Fruit fly (Drosophila melanogaster) ovary, adult (tissue): ENCODE results near the gene ClC-c.

ENCODE experiments used
- CG17801 ChIP-seq: fragments of 200-800 bp; optimal IDR thresholded peaks from 2 replicates; lab custom pipeline; 2019; ENCODE audit warnings: missing biosample characterization, mild to moderate bottlenecking, missing genetic modification characterization, moderate library complexity; ENCODE audit not compliant: partially characterized antibody

The ClC-c gene

DNA sequence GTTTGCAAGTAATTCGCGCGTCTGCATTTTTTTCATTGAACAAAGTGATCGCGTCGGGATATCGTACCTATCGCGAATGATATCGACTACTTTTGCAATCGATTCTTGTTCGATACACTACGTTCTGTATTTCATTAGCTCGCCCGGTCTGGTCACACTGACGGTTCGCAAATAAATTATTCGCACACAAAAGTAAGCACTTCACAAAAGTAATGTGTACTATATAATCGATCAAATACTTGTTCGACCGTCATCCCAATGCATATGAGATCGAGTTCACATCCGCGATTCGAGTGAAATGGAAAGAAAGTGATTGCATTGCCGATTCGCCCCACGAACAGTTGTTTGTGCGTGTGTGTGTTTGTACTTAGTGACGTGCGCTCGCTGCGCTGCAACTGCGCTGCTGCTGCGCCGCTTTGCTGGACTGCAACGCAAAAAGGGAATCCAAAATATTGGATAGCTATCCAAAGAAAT, at the start of gene ClC-c, which contains the start of gene CG5235:
Gene ClC-c, plus strand, starts transcription at position 125 of the 474 bp plus-strand sequence.
Gene CG5235, minus strand, starts transcription at position 63 of the 474 bp plus-strand sequence.
- TF ChIP-seq CG17801 (GFP tag; lab: Kevin White, UChicago), result peak; percentile 28

DNA sequence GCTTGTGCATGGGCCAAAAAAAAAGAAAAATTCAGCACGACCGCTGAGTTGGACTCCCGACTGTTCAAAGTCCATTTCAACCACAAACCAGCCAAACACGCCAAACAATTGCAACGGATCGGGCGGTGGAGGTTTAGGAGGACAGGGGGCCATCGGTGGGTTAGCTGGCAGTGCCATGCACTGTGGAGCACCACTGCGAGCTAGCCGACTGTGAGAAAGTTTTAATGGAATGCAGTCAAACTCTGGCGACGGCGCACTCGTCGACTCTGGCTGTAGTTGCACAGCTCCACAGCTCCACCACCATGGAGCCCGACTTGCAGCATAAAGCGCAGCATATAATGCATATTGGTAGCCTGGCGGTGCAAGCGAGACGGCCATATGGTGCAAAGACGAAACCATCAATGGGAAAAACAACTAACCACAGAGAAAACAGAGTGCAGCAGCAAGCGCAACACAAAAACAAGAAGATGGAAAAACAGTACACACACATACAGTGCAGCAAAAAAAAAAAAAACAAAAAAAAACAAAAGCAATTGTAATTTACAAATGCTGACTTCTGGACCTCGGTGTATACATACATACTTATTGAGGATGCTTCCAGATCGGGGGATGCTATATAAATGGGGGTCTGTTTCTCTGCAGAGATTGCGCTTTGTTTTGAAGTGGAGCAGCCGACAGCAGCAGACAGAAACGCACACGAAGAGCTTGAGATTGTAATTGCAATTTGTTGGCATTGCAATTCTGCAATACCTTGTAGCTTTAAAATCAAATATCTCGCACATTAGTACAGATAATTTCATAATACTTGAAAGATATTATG, 48.8 kb upstream of the ClC-c start:
- TF ChIP-seq CG17801 (GFP tag; lab: Kevin White, UChicago), result no peak

DNA sequence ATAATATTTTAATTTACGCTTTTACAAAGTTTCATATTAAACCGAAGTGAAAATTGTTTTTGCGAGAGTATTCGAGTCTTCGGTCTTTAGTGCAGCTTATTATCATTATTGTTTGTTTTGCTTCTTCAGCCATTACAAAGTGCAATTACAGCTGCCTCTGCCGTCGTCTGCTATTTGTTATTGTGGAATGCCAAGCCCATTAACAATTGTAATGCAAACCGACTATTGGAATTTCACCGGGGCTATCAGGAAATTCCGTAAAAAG, 48.2 kb upstream of the ClC-c start:
- TF ChIP-seq CG17801 (GFP tag; lab: Kevin White, UChicago), result no peak

DNA sequence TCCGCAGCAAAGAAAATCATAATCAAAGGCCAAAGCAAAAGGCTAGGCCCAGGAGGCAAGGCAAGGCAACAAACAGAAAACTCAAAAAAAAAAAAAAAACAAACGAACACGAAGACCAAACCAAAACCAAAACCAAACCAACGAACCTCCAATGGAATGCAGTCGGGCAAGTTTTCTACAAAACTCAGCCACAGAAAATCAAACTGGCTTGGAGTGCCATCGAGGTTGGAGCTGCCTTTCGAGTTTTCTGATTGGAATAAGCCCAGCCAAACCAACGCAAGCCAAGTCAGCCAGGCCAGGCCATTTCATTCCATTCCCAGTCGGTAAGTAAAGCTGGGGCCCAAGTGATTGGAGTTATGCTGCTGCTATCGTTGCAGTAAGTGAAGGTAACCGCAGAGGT, 47.6 kb upstream of the ClC-c start:
- no peak for TF ChIP-seq CG17801 (GFP tag; lab: Kevin White, UChicago)

DNA sequence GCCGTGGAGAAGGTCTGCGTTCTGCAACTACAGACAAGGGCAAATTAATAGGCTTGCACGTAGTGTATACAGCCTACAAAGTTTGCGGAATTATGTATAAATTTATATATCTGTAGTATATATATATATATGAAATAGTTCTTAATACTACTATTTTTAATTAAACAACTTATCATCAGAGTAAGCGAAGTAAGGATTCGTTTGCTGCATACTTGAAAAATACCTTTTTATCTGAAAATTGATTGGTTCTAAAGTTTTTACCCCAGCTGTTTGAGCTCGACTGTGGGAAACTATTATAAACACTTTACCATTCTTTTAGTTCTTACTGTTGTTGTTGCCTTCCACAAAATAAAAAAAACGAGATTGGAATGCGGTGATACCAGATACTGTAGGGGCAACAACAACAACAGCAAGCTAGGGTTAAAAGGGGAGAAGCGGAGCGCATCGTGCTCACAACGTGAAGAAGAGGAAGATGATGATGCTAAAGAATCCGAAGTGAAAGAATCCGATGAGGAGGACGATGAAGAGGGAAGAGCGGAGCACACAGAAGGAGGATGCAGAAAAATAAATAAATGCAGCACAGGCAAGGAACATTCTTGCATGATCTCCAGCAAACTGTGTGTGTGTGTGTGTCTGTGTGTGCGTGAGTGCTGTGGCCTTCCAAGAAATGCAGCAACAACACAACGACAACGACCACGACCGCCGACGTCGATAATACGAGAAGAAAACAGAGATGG, 47.0 kb upstream of the ClC-c start:
- TF ChIP-seq CG17801 (GFP tag; lab: Kevin White, UChicago), result peak; percentile 20

DNA sequence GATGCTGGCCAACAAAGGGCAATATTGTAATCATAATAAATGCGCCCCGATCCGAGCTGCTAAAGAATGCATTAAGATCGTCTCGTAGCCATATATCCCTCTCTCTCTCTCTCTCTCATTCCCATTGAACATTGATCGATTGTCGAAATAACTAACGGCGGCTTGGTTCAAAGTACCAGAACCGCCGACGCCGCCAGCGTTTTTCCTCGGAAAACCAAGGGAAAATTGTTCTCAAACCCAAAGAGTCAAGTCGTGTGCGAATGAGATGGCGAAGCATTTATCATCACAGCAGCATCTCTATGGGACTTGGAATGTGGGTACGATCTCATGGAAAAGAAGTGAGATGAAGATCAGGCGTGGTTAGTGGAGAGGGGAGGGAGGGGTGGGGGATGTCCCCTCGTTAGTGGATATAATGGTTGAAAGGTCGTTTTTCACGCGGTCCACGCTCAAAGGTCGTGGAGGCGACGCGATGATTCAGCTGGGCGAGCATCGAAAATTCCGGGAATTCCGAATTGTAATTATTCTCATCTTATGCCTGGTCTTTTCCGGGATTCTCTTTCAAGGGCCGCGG, 46.4 kb upstream of the ClC-c start:
- TF ChIP-seq CG17801 (GFP tag; lab: Kevin White, UChicago), result no peak

DNA sequence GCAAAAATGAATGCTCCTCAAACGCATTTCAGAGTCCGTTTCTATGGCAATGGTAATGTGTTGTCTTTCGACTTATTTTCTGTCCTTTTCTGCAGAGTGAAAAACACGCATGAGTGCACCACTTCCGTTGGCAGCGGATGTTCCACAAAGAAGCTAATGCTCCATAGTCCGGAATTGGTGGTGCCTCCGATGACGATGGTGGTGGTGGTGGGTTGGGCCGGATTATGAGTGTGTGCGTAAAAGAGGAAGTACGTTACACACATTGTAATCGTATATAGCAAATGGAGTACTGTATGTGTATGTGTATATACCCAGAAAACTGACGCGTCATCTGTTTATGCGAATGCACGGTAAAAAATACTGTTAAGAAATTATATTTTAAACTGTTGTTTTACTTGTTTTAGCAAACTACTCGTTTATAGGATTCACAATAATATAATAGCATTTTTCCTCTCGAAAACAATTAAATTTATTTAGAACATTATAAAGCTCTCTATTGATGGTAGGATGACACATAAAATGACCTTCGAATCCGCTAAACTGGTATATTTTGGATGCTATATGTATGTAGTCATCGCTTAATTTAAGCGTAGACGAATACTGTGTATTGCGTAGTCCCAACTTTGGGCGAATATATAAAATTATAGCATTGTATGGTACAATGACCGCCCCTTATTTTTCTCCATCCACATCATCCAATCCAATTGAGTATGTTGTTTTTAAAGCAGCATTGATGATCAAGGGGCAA, 45.0 kb upstream of the ClC-c start:
- TF ChIP-seq CG17801 (GFP tag; lab: Kevin White, UChicago), result no peak

DNA sequence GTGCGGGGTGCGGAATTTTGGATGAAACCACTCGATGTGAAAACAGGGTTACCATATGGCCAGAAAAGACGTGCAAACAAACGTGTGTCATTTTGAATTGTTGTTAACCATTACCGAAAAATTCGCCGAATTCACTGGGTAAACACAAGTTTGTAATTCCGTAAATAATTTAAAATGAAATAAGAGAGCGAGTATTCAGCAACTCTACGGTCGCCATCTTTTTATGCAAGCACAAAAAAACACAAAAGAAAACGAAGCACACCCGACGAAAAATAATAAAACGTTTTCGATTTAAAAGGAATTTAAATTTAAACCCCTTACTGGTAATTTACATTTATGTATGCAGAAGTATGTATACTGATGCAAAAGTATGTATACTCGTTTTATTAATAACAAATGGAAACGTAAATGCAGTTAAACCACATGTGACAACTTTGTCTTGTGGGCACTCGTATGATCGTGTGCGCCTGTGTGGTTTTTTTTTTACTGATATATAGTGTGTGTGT, 44.4 kb upstream of the ClC-c start:
- TF ChIP-seq CG17801 (GFP tag; lab: Kevin White, UChicago), result peak; percentile 97

DNA sequence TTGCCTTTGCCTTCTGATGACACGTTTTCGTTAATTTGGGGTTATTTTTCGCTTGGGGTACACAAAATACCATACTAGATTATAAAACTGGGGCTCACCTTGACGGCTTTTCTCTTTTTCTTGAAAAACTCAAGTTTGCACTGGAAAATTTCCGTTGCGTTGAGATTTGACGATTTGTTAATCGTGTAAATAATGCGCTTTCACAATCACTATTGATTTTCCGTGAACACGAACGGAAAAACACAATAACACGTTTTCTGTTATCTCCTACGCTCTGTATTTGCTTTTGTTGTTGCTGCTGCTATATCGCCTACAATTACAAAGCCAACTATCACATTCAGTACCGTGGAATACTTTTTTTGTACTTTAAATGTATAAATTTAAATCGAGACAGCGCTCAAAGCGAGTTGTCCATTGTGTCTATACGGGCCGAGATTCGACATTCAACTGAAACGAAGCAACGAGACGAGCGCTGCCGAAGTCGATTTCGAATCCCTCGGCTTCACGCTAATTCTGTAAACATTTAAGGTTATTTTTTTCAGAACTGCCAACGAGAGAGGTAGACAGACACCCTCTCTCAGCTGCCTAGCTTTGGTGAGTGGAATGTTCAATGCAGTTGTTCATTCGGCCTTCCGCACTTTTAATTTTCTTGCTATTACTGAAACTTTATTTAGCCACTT, 43.7 kb upstream of the ClC-c start:
- TF ChIP-seq CG17801 (GFP tag; lab: Kevin White, UChicago), result peak; percentile 61

DNA sequence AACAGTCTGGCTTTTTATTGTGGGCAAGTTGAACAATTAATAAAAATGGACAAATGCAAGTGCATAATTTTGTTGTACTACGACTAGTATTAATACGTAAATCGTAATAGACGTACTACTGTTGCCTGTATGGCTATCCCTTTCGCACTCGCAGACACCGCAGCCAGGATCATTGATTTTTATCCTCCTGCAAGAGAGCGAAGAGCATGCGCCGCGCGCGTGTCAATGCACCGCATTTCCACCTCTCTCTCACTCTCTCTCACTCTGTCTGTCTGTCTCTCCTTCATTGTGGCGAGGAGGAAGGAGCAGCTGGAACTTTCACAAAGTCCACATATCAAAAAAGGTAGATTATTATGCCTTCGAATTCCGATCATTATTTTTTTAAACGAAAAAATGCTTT, 43.1 kb upstream of the ClC-c start:
- no peak for TF ChIP-seq CG17801 (GFP tag; lab: Kevin White, UChicago)

DNA sequence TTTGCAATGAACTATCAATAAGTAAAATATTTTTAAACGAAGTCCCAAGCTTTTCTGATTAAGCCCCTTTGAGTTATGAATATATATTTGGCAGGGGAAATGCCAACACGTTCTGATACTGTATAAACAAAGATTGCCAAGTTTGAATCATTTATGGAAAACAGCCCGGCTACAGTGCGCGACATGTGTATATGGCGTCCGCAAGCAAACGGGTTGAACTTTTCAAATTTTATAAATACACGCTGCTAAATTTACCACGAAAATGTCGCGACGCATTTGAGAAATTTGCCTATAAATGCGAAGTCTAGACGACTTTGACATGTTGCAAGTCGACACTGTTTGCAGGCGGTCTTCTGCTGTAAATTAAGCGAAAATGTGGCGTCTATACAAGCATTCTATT, 42.2 kb upstream of the ClC-c start:
- no peak for TF ChIP-seq CG17801 (GFP tag; lab: Kevin White, UChicago)

DNA sequence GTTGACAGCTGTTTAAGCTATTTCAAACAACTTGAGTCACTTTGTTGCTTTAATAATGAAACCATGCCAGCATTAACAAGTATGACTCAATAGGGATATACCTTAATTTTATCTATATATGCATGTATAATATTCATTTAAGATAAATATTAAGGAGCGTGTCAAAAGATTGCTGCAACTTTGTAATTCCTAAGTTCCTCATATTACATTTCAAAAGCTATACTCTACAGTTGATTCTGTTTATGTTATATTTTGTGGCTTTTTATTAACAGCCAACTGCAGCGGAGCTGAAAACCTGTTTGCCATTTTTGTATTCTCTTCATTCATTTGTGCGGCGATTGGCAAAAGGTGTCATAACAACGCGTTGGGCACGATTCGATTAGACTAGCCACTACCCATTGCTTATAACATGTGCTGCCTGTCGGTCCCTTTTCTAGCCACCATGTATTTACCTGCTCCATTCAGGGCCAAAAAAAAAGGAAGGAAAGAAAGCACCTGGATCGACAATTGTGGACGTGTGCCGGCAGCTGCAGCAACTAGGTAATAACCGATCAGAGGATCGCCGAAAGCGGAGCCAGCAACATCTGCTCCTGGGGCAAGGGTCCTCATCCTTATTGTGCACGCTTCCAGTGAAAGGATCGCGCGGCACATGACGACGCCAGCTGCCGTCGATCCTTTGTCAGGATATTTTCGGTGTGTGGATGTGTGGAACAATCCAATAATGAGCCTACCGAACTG, 41.4 kb upstream of the ClC-c start:
- no peak for TF ChIP-seq CG17801 (GFP tag; lab: Kevin White, UChicago)
